Worm (Caenorhabditis elegans): ENCODE results near the gene ergi-2.

Gene ergi-2

ce11 chrX:15052385-15052784, 45.3 kb upstream of the ergi-2 start, which contains the start of gene H03G16.6:
H03G16.6 (plus strand) TSS chrX:15052685.
- TF ChIP-seq ceh-9 (tag; optimal IDR thresholded peaks at IDR 0.05): no peak
- TF ChIP-seq rnt-1 (tag; optimal IDR thresholded peaks at IDR 0.05): no peak
- no peak for TF ChIP-seq ceh-30 (tag; optimal IDR thresholded peaks at IDR 0.05)

- no peak for TF ChIP-seq ceh-9 (tag; optimal IDR thresholded peaks at IDR 0.05)
- TF ChIP-seq lin-11 (tag; optimal IDR thresholded peaks at IDR 0.05): no peak
- TF ChIP-seq unc-55 (GFP tag; optimal IDR thresholded peaks at IDR 0.05): no peak
- TF ChIP-seq hlh-8 (tag; optimal IDR thresholded peaks at IDR 0.05): no peak
- TF ChIP-seq ceh-30 (tag; optimal IDR thresholded peaks at IDR 0.05): no peak
- no peak for TF ChIP-seq dmd-4 (tag; optimal IDR thresholded peaks at IDR 0.05; ENCODE audit: borderline replicate concordance)
- TF ChIP-seq pag-3 (tag; optimal IDR thresholded peaks at IDR 0.05; ENCODE audit: borderline replicate concordance): no peak
- TF ChIP-seq ama-1 (optimal IDR thresholded peaks at IDR 0.05): no peak
- TF ChIP-seq npax-4 (tag; optimal IDR thresholded peaks at IDR 0.05): no peak
- TF ChIP-seq madf-2 (tag; optimal IDR thresholded peaks at IDR 0.05): no peak
These were observed 42.9 kb upstream of the ergi-2 start for ce11 chrX:15050006-15050405.

- TF ChIP-seq ceh-6 (GFP tag; optimal IDR thresholded peaks at IDR 0.05) (no peak), pat-9 (tag; optimal IDR thresholded peaks at IDR 0.05) (no peak), unc-86 (tag; optimal IDR thresholded peaks at IDR 0.05) (no peak), ztf-16 (tag; optimal IDR thresholded peaks at IDR 0.05) (no peak), sox-4 (tag; optimal IDR thresholded peaks at IDR 0.05) (no peak), hlh-13 (GFP tag; optimal IDR thresholded peaks at IDR 0.05) (no peak), hlh-8 (tag; optimal IDR thresholded peaks at IDR 0.05) (no peak), nhr-11 (tag; optimal IDR thresholded peaks at IDR 0.05) (no peak), madf-2 (tag; optimal IDR thresholded peaks at IDR 0.05) (no peak), sox-2 (GFP tag; IDR thresholded peaks at IDR 0.05) (no peak), ceh-19 (GFP tag; optimal IDR thresholded peaks at IDR 0.05) (no peak), lim-6 (tag; optimal IDR thresholded peaks at IDR 0.05) (no peak), pag-3 (tag; optimal IDR thresholded peaks at IDR 0.05; ENCODE audit: borderline replicate concordance) (no peak)
These were observed 40.4 kb upstream of the ergi-2 start for ce11 chrX:15047541-15047940.

- TF ChIP-seq C08G9.2 (tag; optimal IDR thresholded peaks at IDR 0.05) (no peak), pat-9 (tag; optimal IDR thresholded peaks at IDR 0.05) (no peak), pag-3 (tag; optimal IDR thresholded peaks at IDR 0.05; ENCODE audit: borderline replicate concordance) (no peak)
These were observed 38.3 kb upstream of the ergi-2 start for ce11 chrX:15045401-15045800.

- no peak for TF ChIP-seq odd-2 (tag; optimal IDR thresholded peaks at IDR 0.05)
- no peak for TF ChIP-seq ceh-24 (tag; optimal IDR thresholded peaks at IDR 0.05)
- TF ChIP-seq pqm-1 (tag; optimal IDR thresholded peaks at IDR 0.05): no peak
- no peak for TF ChIP-seq T23F11.4 (GFP tag; optimal IDR thresholded peaks at IDR 0.05)
- no peak for TF ChIP-seq syd-9 (tag; optimal IDR thresholded peaks at IDR 0.05)
- no peak for TF ChIP-seq rnt-1 (tag; optimal IDR thresholded peaks at IDR 0.05)
- no peak for TF ChIP-seq fax-1 (tag; optimal IDR thresholded peaks at IDR 0.05)
- TF ChIP-seq ceh-6 (GFP tag; optimal IDR thresholded peaks at IDR 0.05): no peak
- TF ChIP-seq pat-9 (tag; optimal IDR thresholded peaks at IDR 0.05): no peak
- TF ChIP-seq fkh-6 (tag; optimal IDR thresholded peaks at IDR 0.05): no peak
- TF ChIP-seq Y22D7AL.16 (tag; optimal IDR thresholded peaks at IDR 0.05): no peak
- TF ChIP-seq fkh-10 (GFP tag; optimal IDR thresholded peaks at IDR 0.05): no peak
- TF ChIP-seq zip-5 (tag; optimal IDR thresholded peaks at IDR 0.05): no peak
- no peak for TF ChIP-seq pha-4 (tag; optimal IDR thresholded peaks at IDR 0.05)
- TF ChIP-seq nfya-1 (tag; optimal IDR thresholded peaks at IDR 0.05): no peak
These were observed 35.4 kb upstream of the ergi-2 start for ce11 chrX:15042549-15042948.

Data from whole organism, late embryonic.